Fruit fly (Drosophila melanogaster): ENCODE results near the gene CG7202.

CG7202 gene

DNA sequence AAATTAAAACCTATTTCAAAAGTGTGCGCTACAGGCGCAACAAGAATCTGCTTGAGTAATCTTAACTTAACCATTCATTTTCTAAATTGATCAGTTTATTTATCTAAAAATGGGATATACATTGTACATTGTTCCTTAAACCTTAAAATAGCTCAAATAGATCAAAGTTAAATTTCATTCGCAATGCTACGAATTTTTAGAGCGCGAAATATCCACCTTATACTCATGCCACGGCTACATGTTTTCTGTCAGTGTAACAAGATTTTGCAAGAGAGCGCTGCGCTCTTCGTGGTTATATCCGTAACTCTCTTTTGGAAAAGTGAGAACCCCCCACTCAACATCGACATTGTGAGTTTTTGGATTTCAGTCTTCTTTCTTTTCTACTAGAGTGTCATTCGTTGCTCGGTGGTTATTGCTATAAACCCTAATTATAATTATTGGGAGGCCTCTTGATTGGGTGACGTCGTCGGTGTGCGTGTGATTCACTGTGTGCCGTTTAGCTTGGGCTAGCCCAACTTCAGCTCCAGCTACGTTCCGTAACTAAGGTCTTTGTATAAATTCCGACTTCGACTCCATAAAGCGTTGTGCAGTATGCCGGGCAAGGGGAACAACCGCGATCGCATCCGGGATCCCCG, 17.0 kb upstream of the CG7202 start (continued):
- peak; percentile 28 for TF ChIP-seq fd96Cb (tag; optimal IDR thresholded peaks at IDR 0.05)
- TF ChIP-seq lab (GFP tag; optimal IDR thresholded peaks at IDR 0.05), result peak; percentile 67
- TF ChIP-seq mirr (GFP tag; optimal IDR thresholded peaks at IDR 0.05), result no peak
- TF ChIP-seq caup (GFP tag; optimal IDR thresholded peaks at IDR 0.05; ENCODE audit: severe bottlenecking), result peak; percentile 13
- peak; percentile 41 for TF ChIP-seq Oli (tag; optimal IDR thresholded peaks at IDR 0.05)
- TF ChIP-seq Rx (GFP tag; IDR thresholded peaks at IDR 0.05), result 0 out of 2 replicates have a peak, but pooled peaks have one; percentile 27
- no peak for TF ChIP-seq MBD-R2 (GFP tag; IDR thresholded peaks at IDR 0.05)
- TF ChIP-seq vvl (GFP tag; IDR thresholded peaks at IDR 0.05), result peak; percentile 61
- TF ChIP-seq Xrp1 (GFP tag; IDR thresholded peaks at IDR 0.05), result peak; percentile 57; the same call in 1 of the 2 replicates
- TF ChIP-seq phol (tag; optimal IDR thresholded peaks at IDR 0.05), result peak; percentile 39
- peak; percentile 25 for TF ChIP-seq ATbp (GFP tag; optimal IDR thresholded peaks at IDR 0.05)
- TF ChIP-seq CG12155 (GFP tag; optimal IDR thresholded peaks at IDR 0.05), result peak; percentile 16
- TF ChIP-seq pho (GFP tag; optimal IDR thresholded peaks at IDR 0.05), result peak; percentile 42
- peak; percentile 15 for TF ChIP-seq CG9727 (GFP tag; optimal IDR thresholded peaks at IDR 0.05)
- TF ChIP-seq otp (GFP tag; IDR thresholded peaks at IDR 0.05), result 0 out of 3 replicates have a peak, but pooled peaks have one; percentile 17
- peak; percentile 43 for TF ChIP-seq tap (tag; optimal IDR thresholded peaks at IDR 0.05)
- peak; percentile 43 for TF ChIP-seq ems (GFP tag; optimal IDR thresholded peaks at IDR 0.05)
- TF ChIP-seq Xbp1 (GFP tag; optimal IDR thresholded peaks at IDR 0.05), result peak; percentile 55
- TF ChIP-seq knrl (GFP tag; IDR thresholded peaks at IDR 0.05; ENCODE audit: partially characterized antibody), result no peak
- TF ChIP-seq CG14710 (tag; optimal IDR thresholded peaks at IDR 0.05), result peak; percentile 20
- 0 out of 2 replicates have a peak, but pooled peaks have one; percentile 32 for TF ChIP-seq H2.0 (GFP tag; IDR thresholded peaks at IDR 0.05)
- no peak for TF ChIP-seq CG7357 (GFP tag; IDR thresholded peaks at IDR 0.05)
- peak; percentile 35 for TF ChIP-seq CG18599 (GFP tag; optimal IDR thresholded peaks at IDR 0.05)
- TF ChIP-seq Mrtf (GFP tag; IDR thresholded peaks at IDR 0.05), result no peak
- TF ChIP-seq CG15269 (tag; optimal IDR thresholded peaks at IDR 0.05), result peak; percentile 53
- TF ChIP-seq CG4854 (GFP tag; optimal IDR thresholded peaks at IDR 0.05), result peak; percentile 5
- TF ChIP-seq bsh (GFP tag; optimal IDR thresholded peaks at IDR 0.05), result peak in 1 of 2 experiments; percentile 53
- TF ChIP-seq CG8290 (GFP tag; optimal IDR thresholded peaks at IDR 0.05), result no peak
- TF ChIP-seq CG8290 (tag; optimal IDR thresholded peaks at IDR 0.05), result peak in 1 of 2 experiments; percentile 49
- TF ChIP-seq cwo (GFP tag; optimal IDR thresholded peaks at IDR 0.05), result no peak
- peak; percentile 23 for TF ChIP-seq CG12071 (GFP tag; optimal IDR thresholded peaks at IDR 0.05)
- TF ChIP-seq Asciz (GFP tag; optimal IDR thresholded peaks at IDR 0.05), result peak; percentile 19
- peak; percentile 73 for TF ChIP-seq CG2120 (GFP tag; optimal IDR thresholded peaks at IDR 0.05)
- TF ChIP-seq CG1647 (GFP tag; optimal IDR thresholded peaks at IDR 0.05), result no peak
- no peak for TF ChIP-seq CG16863 (GFP tag; optimal IDR thresholded peaks at IDR 0.05)
- peak; percentile 39 for TF ChIP-seq her (GFP tag; optimal IDR thresholded peaks at IDR 0.05)
- peak; percentile 23 for TF ChIP-seq CG2875 (GFP tag; optimal IDR thresholded peaks at IDR 0.05)
- peak; percentile 6 for TF ChIP-seq bcd (GFP tag; optimal IDR thresholded peaks at IDR 0.05)
- no peak for TF ChIP-seq lbe (GFP tag; optimal IDR thresholded peaks at IDR 0.05)
- TF ChIP-seq CG11093 (GFP tag; IDR thresholded peaks at IDR 0.05), result no peak
- peak; percentile 23 for TF ChIP-seq btn (GFP tag; optimal IDR thresholded peaks at IDR 0.05)
- peak; percentile 9 for TF ChIP-seq Fer3 (tag; optimal IDR thresholded peaks at IDR 0.05)
- TF ChIP-seq CG13624 (GFP tag; optimal IDR thresholded peaks at IDR 0.05), result peak; percentile 9
- peak; percentile 44; the same call in 1 of the 2 replicates for TF ChIP-seq Awh (GFP tag; IDR thresholded peaks at IDR 0.05)
- TF ChIP-seq fu2 (GFP tag; optimal IDR thresholded peaks at IDR 0.05), result peak; percentile 19
- TF ChIP-seq eve (GFP tag; optimal IDR thresholded peaks at IDR 0.05), result no peak
- TF ChIP-seq Atf3 (GFP tag; optimal IDR thresholded peaks at IDR 0.05), result peak; percentile 49
- no peak for TF ChIP-seq CG8765 (GFP tag; IDR thresholded peaks at IDR 0.05)
- 0 out of 3 replicates have a peak, but pooled peaks have one; percentile 26 for TF ChIP-seq CG2889 (GFP tag; IDR thresholded peaks at IDR 0.05)
